Fruit fly (Drosophila melanogaster) whole organism, embryonic: ENCODE measurements around the gene natalisin.

ENCODE experiments used
- Abd-B ChIP-seq: fragments of 200-800 bp; sonication (Bioruptor generic); optimal IDR thresholded peaks from 2 replicates; lab custom pipeline; 2018; ENCODE audit warnings: missing biosample characterization, mild to moderate bottlenecking, missing genetic modification characterization, moderate library complexity
- BtbVII ChIP-seq: fragments of 200-800 bp; sonication (Bioruptor generic); optimal IDR thresholded peaks from 3 replicates; lab custom pipeline; 2017; ENCODE audit warnings: missing biosample characterization, mild to moderate bottlenecking, missing genetic modification characterization
- CG10209 ChIP-seq: fragments of 200-800 bp; sonication (Bioruptor generic); optimal IDR thresholded peaks from 3 replicates; lab custom pipeline; 2017; ENCODE audit warnings: missing biosample characterization, mild to moderate bottlenecking, missing genetic modification characterization, missing genetic modification reagents
- CG10654 ChIP-seq: fragments of 200-800 bp; sonication (Bioruptor generic); optimal IDR thresholded peaks from 2 replicates; lab custom pipeline; 2016; ENCODE audit warnings: missing biosample characterization, missing genetic modification characterization
- CG12155 ChIP-seq: fragments of 200-800 bp; sonication (Bioruptor generic); optimal IDR thresholded peaks from 3 replicates; lab custom pipeline; 2016; ENCODE audit warnings: missing biosample characterization, missing genetic modification characterization
- CG12219 ChIP-seq: fragments of 200-800 bp; sonication (Bioruptor generic); optimal IDR thresholded peaks from 3 replicates; lab custom pipeline; 2018; ENCODE audit warnings: missing biosample characterization, mild to moderate bottlenecking, missing genetic modification characterization
- CG12744 ChIP-seq: fragments of 200-800 bp; sonication (Bioruptor generic); optimal IDR thresholded peaks from 2 replicates; lab custom pipeline; 2016; ENCODE audit warnings: missing biosample characterization, missing genetic modification characterization
- CG15011 ChIP-seq: fragments of 200-800 bp; sonication (Bioruptor generic); optimal IDR thresholded peaks from 3 replicates; lab custom pipeline; 2018; ENCODE audit warnings: missing biosample characterization, mild to moderate bottlenecking, missing genetic modification characterization
- CG17612 ChIP-seq: fragments of 200-800 bp; sonication (Bioruptor generic); IDR thresholded peaks from 2 replicates; pipeline ENCODE4 v1.3.6; 2022; ENCODE audit warnings: missing biosample characterization, missing genetic modification characterization
- CG18011 ChIP-seq: fragments of 200-800 bp; sonication (Bioruptor generic); optimal IDR thresholded peaks from 2 replicates; lab custom pipeline; 2017; ENCODE audit warnings: missing biosample characterization, missing genetic modification characterization, mild to moderate bottlenecking, moderate library complexity, missing genotype
- CG18764 ChIP-seq: fragments of 200-800 bp; sonication (Bioruptor generic); optimal IDR thresholded peaks from 3 replicates; lab custom pipeline; 2016; ENCODE audit warnings: missing biosample characterization, missing genetic modification characterization
- CG30020 ChIP-seq: fragments of 200-800 bp; optimal IDR thresholded peaks from 2 replicates; lab custom pipeline; 2019; ENCODE audit warnings: missing biosample characterization, mild to moderate bottlenecking, missing genetic modification characterization, moderate library complexity
- CG3065 ChIP-seq: fragments of 200-800 bp; sonication (Bioruptor generic); optimal IDR thresholded peaks from 2 replicates; lab custom pipeline; 2016; ENCODE audit warnings: missing biosample characterization, missing genetic modification characterization
- CG3847 ChIP-seq: fragments of 200-800 bp; sonication (Bioruptor generic); IDR thresholded peaks from 2 replicates; pipeline ENCODE4 v1.3.6; 2022; ENCODE audit warnings: missing biosample characterization, missing genetic modification characterization
- CG3995 ChIP-seq: fragments of 200-800 bp; sonication (Bioruptor generic); optimal IDR thresholded peaks from 3 replicates; lab custom pipeline; 2016; ENCODE audit warnings: missing biosample characterization, missing genetic modification characterization
- CG4328 ChIP-seq: fragments of 200-800 bp; sonication (Bioruptor generic); optimal IDR thresholded peaks from 3 replicates; lab custom pipeline; 2017; ENCODE audit warnings: missing biosample characterization, missing genetic modification reagents, missing genetic modification characterization
- CG4854 ChIP-seq: fragments of 200-800 bp; sonication (Bioruptor generic); optimal IDR thresholded peaks from 2 replicates; lab custom pipeline; 2016; ENCODE audit warnings: missing biosample characterization, missing genetic modification characterization, inconsistent platforms
- CG7372 ChIP-seq: fragments of 200-800 bp; sonication (Bioruptor generic); IDR thresholded peaks from 2 replicates; pipeline ENCODE4 v1.3.6; 2022; ENCODE audit warnings: missing biosample characterization, missing genetic modification characterization
- CG8290 ChIP-seq, 3 experiments: fragments of 200-800 bp; sonication (Bioruptor generic); optimal IDR thresholded peaks; 2 replicates each; lab custom pipeline; 2016 to 2019; ENCODE audit warnings: missing biosample characterization in 3 of 3, missing genetic modification characterization in 3 of 3, mild to moderate bottlenecking in 2 of 3, moderate library complexity in 1 of 3
- CHES-1-like ChIP-seq: fragments of 200-800 bp; sonication (Bioruptor generic); optimal IDR thresholded peaks from 2 replicates; lab custom pipeline; 2016; ENCODE audit warnings: missing biosample characterization, missing genetic modification characterization
- D19B ChIP-seq: fragments of 200-800 bp; sonication (Bioruptor generic); optimal IDR thresholded peaks from 2 replicates; lab custom pipeline; 2017; ENCODE audit warnings: missing biosample characterization, mild to moderate bottlenecking, missing genetic modification characterization
- Dek ChIP-seq: fragments of 200-800 bp; sonication (Bioruptor generic); optimal IDR thresholded peaks from 3 replicates; lab custom pipeline; 2019; ENCODE audit warnings: missing biosample characterization, mild to moderate bottlenecking, missing genetic modification characterization, moderate library complexity
- Dip3 ChIP-seq: fragments of 200-800 bp; sonication (Bioruptor generic); optimal IDR thresholded peaks from 3 replicates; lab custom pipeline; 2016; ENCODE audit warnings: missing biosample characterization, missing genetic modification characterization
- Eip74EF ChIP-seq, 2 experiments: fragments of 200-800 bp in 1 of 2; fragments of >200 bp in 1 of 2; sonication (Bioruptor generic) in 1 of 2; optimal IDR thresholded peaks; 2 replicates each; lab custom pipeline; 2017 to 2019; ENCODE audit warnings: missing biosample characterization in 2 of 2, missing genetic modification characterization in 2 of 2, mild to moderate bottlenecking in 1 of 2, moderate library complexity in 1 of 2
- Ets65A ChIP-seq: fragments of 200-800 bp; sonication (Bioruptor generic); peaks from one replicate; lab custom pipeline; 2016; ENCODE audit warnings: missing biosample characterization, missing genetic modification characterization
- Gsc ChIP-seq: fragments of 200-800 bp; sonication (Bioruptor generic); IDR thresholded peaks from 2 replicates; pipeline ENCODE4 v1.3.6; 2022; ENCODE audit warnings: missing biosample characterization, missing genetic modification characterization
- Gug ChIP-seq: fragments of 200-800 bp; sonication (Bioruptor generic); IDR thresholded peaks from 4 replicates; pipeline ENCODE4 v1.3.6; 2022; ENCODE audit warnings: missing biosample characterization, missing genetic modification characterization
- Med ChIP-seq: fragments of 200-800 bp; sonication (Bioruptor generic); peaks from one replicate; lab custom pipeline; 2016; ENCODE audit warnings: missing biosample characterization, missing genetic modification characterization, mild to moderate bottlenecking, inconsistent platforms, moderate library complexity
- Mes4 ChIP-seq: fragments of 200-800 bp; sonication (Bioruptor generic); optimal IDR thresholded peaks from 2 replicates; lab custom pipeline; 2016; ENCODE audit warnings: missing biosample characterization, missing genetic modification characterization
- NC2β ChIP-seq: fragments of 200-800 bp; sonication (Bioruptor generic); optimal IDR thresholded peaks from 2 replicates; lab custom pipeline; 2016; ENCODE audit warnings: missing biosample characterization, missing genetic modification characterization
- Pdp1 ChIP-seq, 2 experiments: fragments of 200-800 bp; sonication (Bioruptor generic); optimal IDR thresholded peaks; 3 replicates each; lab custom pipeline; 2016; ENCODE audit warnings: missing biosample characterization in 2 of 2, missing genetic modification characterization in 2 of 2, mild to moderate bottlenecking in 1 of 2, moderate library complexity in 1 of 2
- Taf1 ChIP-seq: fragments of 200-800 bp; sonication (Bioruptor generic); IDR thresholded peaks from 2 replicates; pipeline ENCODE4 v1.3.6; 2022; ENCODE audit warnings: missing biosample characterization, missing genetic modification characterization
- Tbp ChIP-seq: fragments of >200 bp; optimal IDR thresholded peaks from 2 replicates; lab custom pipeline; 2018; ENCODE audit warnings: missing biosample characterization, missing genetic modification characterization
- ac ChIP-seq: fragments of 200-800 bp; sonication (Bioruptor generic); optimal IDR thresholded peaks from 3 replicates; lab custom pipeline; 2017; ENCODE audit warnings: missing biosample characterization, mild to moderate bottlenecking, missing genetic modification characterization
- ap ChIP-seq: fragments of 200-800 bp; sonication (Bioruptor generic); IDR thresholded peaks from 2 replicates; pipeline ENCODE4 v1.3.6; 2022; ENCODE audit warnings: missing biosample characterization, missing genetic modification characterization
- bsh ChIP-seq, 2 experiments: fragments of 200-800 bp; sonication (Bioruptor generic); optimal IDR thresholded peaks; 2 replicates each; lab custom pipeline; 2017 to 2018; ENCODE audit warnings: mild to moderate bottlenecking in 2 of 2, missing biosample characterization in 2 of 2, missing genetic modification characterization in 2 of 2, moderate library complexity in 1 of 2
- corto ChIP-seq: fragments of 200-800 bp; sonication (Bioruptor generic); optimal IDR thresholded peaks from 2 replicates; lab custom pipeline; 2016; ENCODE audit warnings: missing biosample characterization, mild to moderate bottlenecking, missing genetic modification characterization, moderate library complexity
- esg ChIP-seq: fragments of 200-800 bp; sonication (Bioruptor generic); conservative IDR thresholded peaks from 2 replicates; pipeline ENCODE4 v1.3.6; 2022; ENCODE audit warnings: missing biosample characterization, missing genetic modification characterization
- eve ChIP-seq, 2 experiments: fragments of >200 bp; optimal IDR thresholded peaks; 2 replicates each; lab custom pipeline; 2017; ENCODE audit warnings: missing biosample characterization in 2 of 2, missing genetic modification characterization in 2 of 2
- gt ChIP-seq: fragments of 200-800 bp; sonication (Bioruptor generic); IDR thresholded peaks from 2 replicates; pipeline ENCODE4 v1.3.6; 2022; ENCODE audit warnings: missing biosample characterization, missing genetic modification characterization
- pros ChIP-seq: fragments of 200-800 bp; sonication (Bioruptor generic); optimal IDR thresholded peaks from 3 replicates; lab custom pipeline; 2019; ENCODE audit warnings: missing biosample characterization, mild to moderate bottlenecking, missing genetic modification characterization, moderate library complexity
- pum ChIP-seq: fragments of 200-800 bp; sonication (Bioruptor generic); optimal IDR thresholded peaks from 2 replicates; lab custom pipeline; 2016; ENCODE audit warnings: missing biosample characterization, missing genetic modification characterization
- rib ChIP-seq: fragments of 200-800 bp; sonication (Bioruptor generic); IDR thresholded peaks from 2 replicates; pipeline ENCODE4 v1.3.6; 2022; ENCODE audit warnings: missing biosample characterization, missing genetic modification characterization
- salm ChIP-seq: fragments of 200-800 bp; sonication (Bioruptor generic); optimal IDR thresholded peaks from 2 replicates; lab custom pipeline; 2018; ENCODE audit warnings: missing biosample characterization, mild to moderate bottlenecking, missing genetic modification characterization
- schlank ChIP-seq: fragments of 200-800 bp; sonication (Bioruptor generic); optimal IDR thresholded peaks from 2 replicates; lab custom pipeline; 2018; ENCODE audit warnings: missing biosample characterization, mild to moderate bottlenecking, missing genetic modification characterization
- ssp ChIP-seq: fragments of 200-800 bp; sonication (Bioruptor generic); IDR thresholded peaks from 2 replicates; pipeline ENCODE4 v1.3.6; 2022; ENCODE audit warnings: missing biosample characterization, missing genetic modification characterization
- trh ChIP-seq: fragments of 200-800 bp; sonication (Bioruptor generic); optimal IDR thresholded peaks from 2 replicates; lab custom pipeline; 2016; ENCODE audit warnings: missing biosample characterization, missing genetic modification characterization
- yki ChIP-seq: fragments of >200 bp; optimal IDR thresholded peaks from 3 replicates; lab custom pipeline; 2018
- zen ChIP-seq: fragments of 200-800 bp; sonication (Bioruptor generic); optimal IDR thresholded peaks from 3 replicates; lab custom pipeline; 2018; ENCODE audit warnings: missing biosample characterization, mild to moderate bottlenecking, missing genetic modification characterization, moderate library complexity

Gene natalisin

DNA sequence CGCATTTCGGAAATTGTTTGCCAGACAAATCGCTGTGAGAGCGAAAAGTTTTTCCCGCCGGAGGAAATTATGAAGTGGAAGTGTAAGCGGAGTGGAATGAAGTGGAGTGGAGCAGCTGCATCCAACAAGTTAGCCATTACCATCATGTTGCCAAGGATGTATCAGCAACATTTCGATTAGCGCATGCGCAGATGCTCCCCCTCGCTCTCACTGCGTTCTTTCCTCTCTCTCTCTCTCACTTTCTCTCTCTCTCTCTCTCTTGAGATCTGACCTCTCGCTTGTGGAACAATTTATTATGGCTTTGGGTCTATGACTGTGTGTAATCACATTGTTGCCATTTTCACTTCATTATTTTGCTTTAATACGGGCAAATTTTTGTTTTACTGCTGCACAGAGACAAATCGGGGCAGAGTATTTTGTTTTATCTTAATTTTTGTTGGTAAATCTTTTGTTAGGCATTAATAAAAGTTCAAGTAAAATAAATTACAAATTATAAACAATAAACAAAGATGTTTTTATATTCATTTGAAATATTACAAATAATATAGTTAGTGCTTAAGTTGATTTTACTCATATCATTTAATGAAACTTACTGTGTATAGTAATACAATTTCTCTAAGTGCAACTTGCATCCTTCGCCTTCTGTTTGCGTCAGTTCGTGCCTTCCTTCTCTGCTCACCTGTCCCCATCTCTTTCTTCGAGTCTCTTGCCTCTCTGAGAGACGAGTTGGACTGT lies 35.9 kb upstream of the natalisin start (continued):
- TF ChIP-seq Med (peak; percentile 78), eve (GFP tag; optimal IDR thresholded peaks at IDR 0.05; lab: Kevin White, UChicago) (peak in 1 of 2 experiments; percentile 92), Gug (GFP tag; lab: Robert Waterston, UW) (peak; percentile 45; the same call in 1 of the 4 replicates), CHES-1-like (GFP tag; lab: Kevin White, UChicago) (no peak), CG15011 (GFP tag; lab: Kevin White, UChicago) (peak; percentile 80), Tbp (no peak), CG12744 (GFP tag; lab: Kevin White, UChicago) (no peak), CG3995 (GFP tag; lab: Kevin White, UChicago) (peak; percentile 10), Dip3 (peak; percentile 31), Eip74EF (GFP tag; optimal IDR thresholded peaks at IDR 0.05; lab: Kevin White, UChicago) (peak in 1 of 2 experiments; percentile 81), CG4328 (peak; percentile 49), Taf1 (GFP tag; lab: Robert Waterston, UW) (0 out of 2 replicates have a peak, but pooled peaks have one; percentile 8), Mes4 (GFP tag; lab: Kevin White, UChicago) (no peak), CG3847 (GFP tag; lab: Robert Waterston, UW) (peak; percentile 61), pros (GFP tag; lab: Kevin White, UChicago) (no peak), schlank (peak; percentile 2), esg (GFP tag; lab: Robert Waterston, UW) (peak; percentile 51), CG8290 (GFP tag; optimal IDR thresholded peaks at IDR 0.05; lab: Kevin White, UChicago) (peak; percentile 41), CG8290 (tag; optimal IDR thresholded peaks at IDR 0.05; lab: Kevin White, UChicago) (no peak), pum (GFP tag; lab: Kevin White, UChicago) (no peak), rib (GFP tag; lab: Robert Waterston, UW) (no peak), CG18011 (peak; percentile 55), bsh (GFP tag; optimal IDR thresholded peaks at IDR 0.05; lab: Kevin White, UChicago) (peak; percentile 74 to 79), D19B (GFP tag; lab: Kevin White, UChicago) (peak; percentile 64), gt (GFP tag; lab: Robert Waterston, UW) (no peak), salm (tag; lab: Kevin White, UChicago) (peak; percentile 62), Ets65A (GFP tag; lab: Kevin White, UChicago) (peak; percentile 60), Abd-B (GFP tag; lab: Kevin White, UChicago) (peak; percentile 84), yki (lab: Kevin White, UChicago) (peak; percentile 73), trh (GFP tag; lab: Kevin White, UChicago) (peak; percentile 51), CG4854 (GFP tag; lab: Kevin White, UChicago) (peak; percentile 33), zen (tag; lab: Kevin White, UChicago) (peak; percentile 62), Pdp1 (GFP tag; optimal IDR thresholded peaks at IDR 0.05; lab: Kevin White, UChicago) (peak in 1 of 2 experiments; percentile 38), BtbVII (GFP tag; lab: Kevin White, UChicago) (peak; percentile 79), CG3065 (GFP tag; lab: Kevin White, UChicago) (peak; percentile 15), CG10654 (peak; percentile 63), CG7372 (GFP tag; lab: Robert Waterston, UW) (peak; percentile 42; the same call in 1 of the 2 replicates), corto (GFP tag; lab: Kevin White, UChicago) (peak; percentile 26), CG17612 (GFP tag; lab: Robert Waterston, UW) (no peak), NC2β (GFP tag; lab: Kevin White, UChicago) (peak; percentile 12), Gsc (GFP tag; lab: Robert Waterston, UW) (no peak), CG18764 (peak; percentile 59), ssp (GFP tag; lab: Robert Waterston, UW) (peak; percentile 51), CG30020 (peak; percentile 26), CG12155 (GFP tag; lab: Kevin White, UChicago) (peak; percentile 71), Dek (tag; lab: Kevin White, UChicago) (peak; percentile 84), CG10209 (GFP tag; lab: Kevin White, UChicago) (peak; percentile 83), CG12219 (peak; percentile 54), ac (GFP tag; lab: Kevin White, UChicago) (no peak), ap (GFP tag; lab: Robert Waterston, UW) (peak; percentile 32; the same call in 1 of the 2 replicates)
